Fruit fly (Drosophila melanogaster) whole organism, wandering third instar larva: ENCODE data around the gene Agpat3.

Source experiments
- Sp1 ChIP-seq: fragments of 200-800 bp; sonication (Bioruptor generic); optimal IDR thresholded peaks from 3 replicates; lab custom pipeline; 2019; ENCODE audit warnings: missing biosample characterization, mild to moderate bottlenecking, missing genetic modification characterization, moderate library complexity
- dmrt93B ChIP-seq: fragments of 200-800 bp; sonication (Bioruptor generic); optimal IDR thresholded peaks from 2 replicates; lab custom pipeline; 2018; ENCODE audit warnings: missing biosample characterization, mild to moderate bottlenecking, missing genetic modification characterization
- dsf ChIP-seq: sonication (Bioruptor generic); optimal IDR thresholded peaks from 2 replicates; lab custom pipeline; 2016; ENCODE audit warnings: missing biosample characterization, missing genetic modification characterization, borderline replicate concordance
- h ChIP-seq: fragments of 200-800 bp; sonication (Bioruptor generic); optimal IDR thresholded peaks from 3 replicates; lab custom pipeline; 2016; ENCODE audit warnings: missing biosample characterization, mild to moderate bottlenecking, missing genetic modification characterization
- lola ChIP-seq: fragments of >200 bp; optimal IDR thresholded peaks from 2 replicates; lab custom pipeline; 2017; ENCODE audit warnings: missing biosample characterization, missing genetic modification characterization
- woc ChIP-seq: sonication (Bioruptor generic); optimal IDR thresholded peaks from 2 replicates; lab custom pipeline; 2016; ENCODE audit warnings: missing biosample characterization, mild to moderate bottlenecking, missing genetic modification characterization

- TF ChIP-seq h (GFP tag; lab: Kevin White, UChicago) (no peak), dsf (GFP tag; lab: Kevin White, UChicago) (no peak), woc (GFP tag; lab: Kevin White, UChicago) (peak; percentile 3), dmrt93B (no peak), Sp1 (GFP tag; lab: Kevin White, UChicago) (peak; percentile 8), lola (GFP tag; lab: Kevin White, UChicago) (no peak)
Observed at dm6 chr3L:16385880-16386584, at the start of gene Agpat3, which contains the start of gene RAF2.
